Fruit fly (Drosophila melanogaster) S2 (cell line): ENCODE results near the gene Pburs.

Experiments
- CG8478 ChIP-seq: fragments of >200 bp; optimal IDR thresholded peaks from 2 replicates; lab custom pipeline; 2018
- CTCF ChIP-seq, 2 experiments: fragments of >200 bp; optimal IDR thresholded peaks; 2 replicates each; lab custom pipeline; 2018

- TF ChIP-seq CG8478 (lab: Kevin White, UChicago) (no peak), CTCF (optimal IDR thresholded peaks at IDR 0.05; lab: Kevin White, UChicago) (no peak)
Observed at dm6 chr2L:14445588-14446484, 28.7 kb upstream of the Pburs start.
